Fruit fly (Drosophila melanogaster): ENCODE data around the gene Cul3.

DNA sequence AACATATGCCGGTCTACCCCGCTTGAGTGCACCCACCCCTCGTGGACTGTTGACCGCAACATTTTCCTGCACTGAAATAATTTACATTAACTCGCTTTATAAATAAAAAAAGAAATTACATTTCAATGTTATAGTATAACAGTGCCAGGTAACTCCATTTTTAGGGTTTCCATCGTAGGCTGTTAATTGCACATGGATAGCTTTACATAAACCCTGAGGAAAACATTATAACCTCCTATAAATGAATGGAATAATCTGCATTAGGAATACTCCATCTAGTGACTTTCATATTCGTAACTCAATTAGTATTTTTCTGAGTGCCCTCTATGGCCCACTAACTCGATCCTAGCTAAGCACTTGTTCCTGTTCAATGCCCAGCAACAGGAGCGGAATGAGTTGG is 47.4 kb upstream of the Cul3 start:
- TF ChIP-seq CG8478 (optimal IDR thresholded peaks at IDR 0.05) (no peak), CTCF (optimal IDR thresholded peaks at IDR 0.05) (no peak)
